Worm (Caenorhabditis elegans) whole organism, L4/young adult: ENCODE results near the gene clec-171.

Experiments used
- W03F9.2 ChIP-seq: fragments of 150-350 bp; optimal IDR thresholded peaks from 2 replicates; lab custom pipeline; 2014; ENCODE audit warnings: missing biosample characterization, missing genetic modification characterization
- dao-5 ChIP-seq: sonication (generic microtip); optimal IDR thresholded peaks from 2 replicates; lab custom pipeline; 2016; ENCODE audit warnings: missing genotype, missing genetic modification characterization, moderate library complexity, missing compliant biosample characterization
- him-1 ChIP-seq: sonication (generic microtip); optimal IDR thresholded peaks from 2 replicates; lab custom pipeline; 2016; ENCODE audit warnings: missing genotype, missing genetic modification reagents, missing genetic modification characterization, missing compliant biosample characterization

- no peak for TF ChIP-seq dao-5 (tag; lab: Kevin White, UChicago)
- TF ChIP-seq him-1 (tag; lab: Kevin White, UChicago) = no peak
- no peak for TF ChIP-seq W03F9.2
Measured at ce11 chrIV:1427283-1427682, at the start of gene clec-171.
